Fruit fly (Drosophila melanogaster) whole organism, embryonic: Measurements from ENCODE around the gene mRpL13.

ENCODE experiments used
- Awh ChIP-seq: fragments of 200-800 bp; sonication (Bioruptor generic); IDR thresholded peaks from 2 replicates; pipeline ENCODE4, ENCODE4 v1.3.6; 2022; ENCODE audit warnings: missing biosample characterization, missing genetic modification characterization
- B-H1 ChIP-seq: fragments of 200-800 bp; sonication (Bioruptor generic); IDR thresholded peaks from 3 replicates; pipeline ENCODE4 v1.3.6; 2022; ENCODE audit warnings: missing biosample characterization, missing genetic modification characterization
- B-H2 ChIP-seq: fragments of 200-800 bp; sonication (Bioruptor generic); optimal IDR thresholded peaks from 2 replicates; lab custom pipeline; 2018; ENCODE audit warnings: missing biosample characterization, mild to moderate bottlenecking, missing genetic modification characterization
- Blimp-1 ChIP-seq: fragments of 200-800 bp; sonication (Bioruptor generic); optimal IDR thresholded peaks from 3 replicates; lab custom pipeline; 2018; ENCODE audit warnings: missing biosample characterization, missing genetic modification characterization, mild to moderate bottlenecking, moderate library complexity, missing genetic modification reagents
- CG10543 ChIP-seq: fragments of 200-800 bp; sonication (Bioruptor generic); optimal IDR thresholded peaks from 3 replicates; lab custom pipeline; 2017; ENCODE audit warnings: missing biosample characterization, mild to moderate bottlenecking, missing genetic modification characterization, moderate library complexity
- CG10959 ChIP-seq: fragments of 200-800 bp; sonication (Bioruptor generic); IDR thresholded peaks from 2 replicates; pipeline ENCODE4 v1.3.6; 2022; ENCODE audit warnings: missing biosample characterization, missing genetic modification characterization
- CG11093 ChIP-seq: fragments of 200-800 bp; sonication (Bioruptor generic); IDR thresholded peaks from 3 replicates; pipeline ENCODE4 v1.3.6; 2022; ENCODE audit warnings: missing biosample characterization, missing genetic modification characterization
- CG12104 ChIP-seq: fragments of 200-800 bp; sonication (Bioruptor generic); optimal IDR thresholded peaks from 3 replicates; lab custom pipeline; 2016; ENCODE audit warnings: missing biosample characterization, missing genetic modification characterization
- CG12236 ChIP-seq: fragments of 200-800 bp; sonication (Bioruptor generic); optimal IDR thresholded peaks from 2 replicates; lab custom pipeline; 2016; ENCODE audit warnings: missing biosample characterization, missing genetic modification characterization
- CG14441 ChIP-seq: fragments of 200-800 bp; sonication (Bioruptor generic); IDR thresholded peaks from 2 replicates; pipeline ENCODE4 v1.3.6; 2022; ENCODE audit warnings: missing biosample characterization, missing genetic modification characterization
- CG18599 ChIP-seq: fragments of 200-800 bp; sonication (Bioruptor generic); optimal IDR thresholded peaks from 3 replicates; lab custom pipeline; 2017; ENCODE audit warnings: missing biosample characterization, missing genetic modification characterization, mild to moderate bottlenecking, moderate library complexity, missing genetic modification reagents
- CG18764 ChIP-seq: fragments of 200-800 bp; sonication (Bioruptor generic); optimal IDR thresholded peaks from 3 replicates; lab custom pipeline; 2016; ENCODE audit warnings: missing biosample characterization, missing genetic modification characterization
- CG2889 ChIP-seq: fragments of 200-800 bp; sonication (Bioruptor generic); IDR thresholded peaks from 3 replicates; pipeline ENCODE4 v1.3.6; 2022; ENCODE audit warnings: missing biosample characterization, missing genetic modification characterization
- CG32532 ChIP-seq: fragments of 200-800 bp; sonication (Bioruptor generic); IDR thresholded peaks from 2 replicates; pipeline ENCODE4 v1.3.6; 2022; ENCODE audit warnings: missing biosample characterization, missing genetic modification characterization
- CG34224 ChIP-seq: fragments of 200-800 bp; sonication (Bioruptor generic); IDR thresholded peaks from 3 replicates; pipeline ENCODE4 v1.3.6; 2022; ENCODE audit warnings: missing biosample characterization, missing genetic modification characterization; ENCODE audit not compliant: partially characterized antibody
- CG4854 ChIP-seq: fragments of 200-800 bp; sonication (Bioruptor generic); optimal IDR thresholded peaks from 2 replicates; lab custom pipeline; 2016; ENCODE audit warnings: missing biosample characterization, missing genetic modification characterization, inconsistent platforms
- CG6254 ChIP-seq: fragments of 200-800 bp; sonication (Bioruptor generic); optimal IDR thresholded peaks from 3 replicates; lab custom pipeline; 2017; ENCODE audit warnings: mild to moderate bottlenecking, missing biosample characterization, missing genetic modification reagents, missing genetic modification characterization
- CG6689 ChIP-seq: fragments of 200-800 bp; sonication (Bioruptor generic); IDR thresholded peaks from 2 replicates; pipeline ENCODE4 v1.3.6; 2022; ENCODE audit warnings: missing biosample characterization, missing genetic modification characterization
- CG8924 ChIP-seq: fragments of 200-800 bp; optimal IDR thresholded peaks from 3 replicates; lab custom pipeline; 2019; ENCODE audit warnings: missing biosample characterization, mild to moderate bottlenecking, missing genetic modification characterization, moderate library complexity
- CG8944 ChIP-seq: fragments of 200-800 bp; sonication (Bioruptor generic); optimal IDR thresholded peaks from 3 replicates; lab custom pipeline; 2016; ENCODE audit warnings: missing biosample characterization, missing genetic modification characterization
- GATAe ChIP-seq: fragments of 200-800 bp; sonication (Bioruptor generic); conservative IDR thresholded peaks from 2 replicates; pipeline ENCODE4 v1.3.6; 2022; ENCODE audit warnings: missing biosample characterization, missing genetic modification characterization
- Kr ChIP-seq: fragments of 200-800 bp; sonication (Bioruptor generic); optimal IDR thresholded peaks from 2 replicates; lab custom pipeline; 2017; ENCODE audit warnings: missing biosample characterization, mild to moderate bottlenecking, missing genetic modification characterization
- Med ChIP-seq: fragments of 200-800 bp; sonication (Bioruptor generic); peaks from one replicate; lab custom pipeline; 2016; ENCODE audit warnings: missing biosample characterization, missing genetic modification characterization, mild to moderate bottlenecking, inconsistent platforms, moderate library complexity
- Mrtf ChIP-seq: fragments of 200-800 bp; sonication (Bioruptor generic); IDR thresholded peaks from 3 replicates; pipeline ENCODE4 v1.3.6; 2022; ENCODE audit warnings: missing biosample characterization, missing genetic modification characterization
- NFAT ChIP-seq: fragments of 200-800 bp; sonication (Bioruptor generic); IDR thresholded peaks from 2 replicates; pipeline ENCODE4 v1.3.6; 2022; ENCODE audit warnings: missing biosample characterization, missing genetic modification characterization
- NK7.1 ChIP-seq: fragments of 200-800 bp; sonication (Bioruptor generic); optimal IDR thresholded peaks from 3 replicates; lab custom pipeline; 2016; ENCODE audit warnings: missing biosample characterization, missing genetic modification characterization
- NfI ChIP-seq: fragments of 200-800 bp; sonication (Bioruptor generic); optimal IDR thresholded peaks from 3 replicates; lab custom pipeline; 2018; ENCODE audit warnings: missing biosample characterization, mild to moderate bottlenecking, missing genetic modification characterization, moderate library complexity
- Oli ChIP-seq: fragments of 200-800 bp; sonication (Bioruptor generic); optimal IDR thresholded peaks from 2 replicates; lab custom pipeline; 2018; ENCODE audit warnings: missing biosample characterization, mild to moderate bottlenecking, missing genetic modification characterization, moderate library complexity
- Rx ChIP-seq: fragments of 200-800 bp; sonication (Bioruptor generic); IDR thresholded peaks from 2 replicates; pipeline ENCODE4 v1.3.6; 2022; ENCODE audit warnings: missing biosample characterization, missing genetic modification characterization
- Scr ChIP-seq: fragments of 200-800 bp; sonication (Bioruptor generic); IDR thresholded peaks from 2 replicates; pipeline ENCODE4 v1.3.6; 2022; ENCODE audit warnings: missing biosample characterization, missing genetic modification characterization; ENCODE audit not compliant: partially characterized antibody
- Spps ChIP-seq: fragments of 200-800 bp; sonication (Bioruptor generic); optimal IDR thresholded peaks from 2 replicates; lab custom pipeline; 2018; ENCODE audit warnings: missing biosample characterization, mild to moderate bottlenecking, missing genetic modification characterization
- Ssrp ChIP-seq: fragments of 200-800 bp; sonication (Bioruptor generic); optimal IDR thresholded peaks from 2 replicates; lab custom pipeline; 2018; ENCODE audit warnings: missing biosample characterization, mild to moderate bottlenecking, missing genetic modification characterization, moderate library complexity
- abd-A ChIP-seq: fragments of 200-800 bp; sonication (Bioruptor generic); optimal IDR thresholded peaks from 3 replicates; lab custom pipeline; 2019; ENCODE audit warnings: missing biosample characterization, mild to moderate bottlenecking, missing genetic modification characterization, moderate library complexity
- bsh ChIP-seq, 2 experiments: fragments of 200-800 bp; sonication (Bioruptor generic); optimal IDR thresholded peaks; 2 replicates each; lab custom pipeline; 2017 to 2018; ENCODE audit warnings: mild to moderate bottlenecking in 2 of 2, missing biosample characterization in 2 of 2, missing genetic modification characterization in 2 of 2, moderate library complexity in 1 of 2
- btn ChIP-seq: fragments of 200-800 bp; sonication (Bioruptor generic); optimal IDR thresholded peaks from 2 replicates; lab custom pipeline; 2016; ENCODE audit warnings: missing biosample characterization, missing genetic modification characterization
- caup ChIP-seq: fragments of 200-800 bp; sonication (Bioruptor generic); optimal IDR thresholded peaks from 3 replicates; lab custom pipeline; 2017; ENCODE audit warnings: missing biosample characterization, mild to moderate bottlenecking, missing genetic modification characterization, moderate library complexity; ENCODE audit not compliant: severe bottlenecking
- danr ChIP-seq: fragments of 200-800 bp; sonication (Bioruptor generic); IDR thresholded peaks from 2 replicates; pipeline ENCODE4 v1.3.6; 2022; ENCODE audit warnings: missing biosample characterization, missing genetic modification characterization
- fd102C ChIP-seq: fragments of 200-800 bp; sonication (Bioruptor generic); optimal IDR thresholded peaks from 2 replicates; lab custom pipeline; 2018; ENCODE audit warnings: missing biosample characterization, mild to moderate bottlenecking, missing genetic modification characterization, moderate library complexity
- fd96Cb ChIP-seq: fragments of 200-800 bp; sonication (Bioruptor generic); optimal IDR thresholded peaks from 2 replicates; lab custom pipeline; 2018; ENCODE audit warnings: missing biosample characterization, mild to moderate bottlenecking, missing genetic modification characterization, moderate library complexity
- fu2 ChIP-seq: fragments of 200-800 bp; sonication (Bioruptor generic); optimal IDR thresholded peaks from 2 replicates; lab custom pipeline; 2016; ENCODE audit warnings: missing biosample characterization, missing genetic modification characterization
- grau ChIP-seq: fragments of 200-800 bp; optimal IDR thresholded peaks from 3 replicates; lab custom pipeline; 2019; ENCODE audit warnings: missing biosample characterization, mild to moderate bottlenecking, missing genetic modification characterization, moderate library complexity
- hkb ChIP-seq, 2 experiments: fragments of 200-800 bp in 1 of 2; fragments of >200 bp in 1 of 2; sonication (Bioruptor generic) in 1 of 2; IDR thresholded peaks in 1 of 2; optimal IDR thresholded peaks in 1 of 2; 2 replicates each; pipeline versions ENCODE4 v1.3.6 to Lab custom; 2017 to 2022; ENCODE audit warnings: missing biosample characterization in 1 of 2, missing genetic modification characterization in 1 of 2
- insv ChIP-seq, 2 experiments: fragments of 200-800 bp; sonication (Bioruptor generic); optimal IDR thresholded peaks; 3 replicates each; lab custom pipeline; 2016 to 2018; ENCODE audit warnings: missing biosample characterization in 2 of 2, missing genetic modification characterization in 2 of 2
- ken ChIP-seq: fragments of 200-800 bp; sonication (Bioruptor generic); IDR thresholded peaks from 3 replicates; pipeline ENCODE4 v1.3.6; 2022; ENCODE audit warnings: missing biosample characterization, missing genetic modification characterization
- maf-S ChIP-seq: fragments of 200-800 bp; sonication (Bioruptor generic); optimal IDR thresholded peaks from 2 replicates; lab custom pipeline; 2016; ENCODE audit warnings: missing biosample characterization, missing genetic modification characterization
- oc ChIP-seq: fragments of 200-800 bp; sonication (Bioruptor generic); optimal IDR thresholded peaks from 2 replicates; lab custom pipeline; 2018; ENCODE audit warnings: missing biosample characterization, mild to moderate bottlenecking, missing genetic modification characterization, moderate library complexity
- schlank ChIP-seq: fragments of 200-800 bp; sonication (Bioruptor generic); optimal IDR thresholded peaks from 2 replicates; lab custom pipeline; 2018; ENCODE audit warnings: missing biosample characterization, mild to moderate bottlenecking, missing genetic modification characterization
- sens ChIP-seq: fragments of 200-800 bp; sonication (Bioruptor generic); peaks from one replicate; lab custom pipeline; 2016; ENCODE audit warnings: missing biosample characterization, missing genetic modification characterization
- shn ChIP-seq: fragments of 200-800 bp; sonication (Bioruptor generic); optimal IDR thresholded peaks from 3 replicates; lab custom pipeline; 2016; ENCODE audit warnings: missing biosample characterization, missing genetic modification characterization
- vfl ChIP-seq: fragments of 200-800 bp; sonication (Bioruptor generic); optimal IDR thresholded peaks from 2 replicates; lab custom pipeline; 2016; ENCODE audit warnings: missing biosample characterization, missing genetic modification characterization

The mRpL13 gene

dm6 chr2L:18899862-18900261 is 40.8 kb upstream of the mRpL13 start (continued):
- TF ChIP-seq CG6254 (GFP tag; lab: Kevin White, UChicago) = peak; percentile 55
- TF ChIP-seq Ssrp (tag; lab: Kevin White, UChicago) = peak; percentile 65
- no peak for TF ChIP-seq GATAe (GFP tag; lab: Robert Waterston, UW)
- TF ChIP-seq CG12236 (GFP tag; lab: Kevin White, UChicago) = peak; percentile 13
- TF ChIP-seq vfl = no peak
- no peak for TF ChIP-seq Mrtf (GFP tag; lab: Robert Waterston, UW)
- no peak for TF ChIP-seq CG34224
- no peak for TF ChIP-seq NK7.1 (GFP tag; lab: Kevin White, UChicago)
- peak; percentile 44 for TF ChIP-seq CG8924
- TF ChIP-seq danr (GFP tag; lab: Robert Waterston, UW) = peak; percentile 50; the same call in 1 of the 2 replicates
- TF ChIP-seq CG4854 (GFP tag; lab: Kevin White, UChicago) = no peak
- peak; percentile 56 for TF ChIP-seq grau
- TF ChIP-seq CG2889 = no peak
- TF ChIP-seq CG32532 (GFP tag; lab: Robert Waterston, UW) = peak; percentile 4; the same call in 1 of the 2 replicates
- TF ChIP-seq maf-S (GFP tag; lab: Kevin White, UChicago) = no peak
- TF ChIP-seq Awh (GFP tag; lab: Robert Waterston, UW) = peak; percentile 57
- peak; percentile 71 for TF ChIP-seq Blimp-1 (GFP tag; lab: Kevin White, UChicago)
- no peak for TF ChIP-seq abd-A
- no peak for TF ChIP-seq Scr (GFP tag; lab: Robert Waterston, UW)
- no peak for TF ChIP-seq CG10543
- no peak for TF ChIP-seq CG12104 (GFP tag; lab: Kevin White, UChicago)
- 0 out of 3 replicates have a peak, but pooled peaks have one; percentile 22 for TF ChIP-seq ken (GFP tag; lab: Robert Waterston, UW)
- peak; percentile 64 for TF ChIP-seq CG10959
- no peak for TF ChIP-seq hkb (optimal IDR thresholded peaks at IDR 0.05; lab: Kevin White, UChicago)
- TF ChIP-seq hkb (GFP tag; IDR thresholded peaks at IDR 0.05; lab: Robert Waterston, UW) = peak; percentile 28; the same call in 1 of the 2 replicates
- TF ChIP-seq CG8944 (GFP tag; lab: Kevin White, UChicago) = peak; percentile 49
- TF ChIP-seq CG11093 = peak; percentile 54; the same call in 1 of the 3 replicates
- no peak for TF ChIP-seq B-H2 (GFP tag; lab: Kevin White, UChicago)
- peak; percentile 57 for TF ChIP-seq Spps (tag; lab: Kevin White, UChicago)
- TF ChIP-seq B-H1 (GFP tag; lab: Robert Waterston, UW) = peak; percentile 30; the same call in 2 of the 3 replicates
- TF ChIP-seq CG18764 (GFP tag; lab: Kevin White, UChicago) = no peak
- peak; percentile 87 for TF ChIP-seq Med (GFP tag; lab: Kevin White, UChicago)
- peak; percentile 52 for TF ChIP-seq Oli (tag; lab: Kevin White, UChicago)
- no peak for TF ChIP-seq btn (GFP tag; lab: Kevin White, UChicago)
- TF ChIP-seq oc = no peak
- TF ChIP-seq fd102C (GFP tag; lab: Kevin White, UChicago) = no peak
- no peak for TF ChIP-seq Kr (GFP tag; lab: Kevin White, UChicago)
- TF ChIP-seq insv (GFP tag; optimal IDR thresholded peaks at IDR 0.05; lab: Kevin White, UChicago) = no peak
- peak in 1 of 2 experiments; percentile 84 for TF ChIP-seq bsh (GFP tag; optimal IDR thresholded peaks at IDR 0.05; lab: Kevin White, UChicago)
- no peak for TF ChIP-seq fu2 (GFP tag; lab: Kevin White, UChicago)
- peak; percentile 62 for TF ChIP-seq CG6689 (GFP tag; lab: Robert Waterston, UW)
- TF ChIP-seq CG14441 = no peak
- 0 out of 2 replicates have a peak, but pooled peaks have one; percentile 6 for TF ChIP-seq NFAT
- peak; percentile 72 for TF ChIP-seq fd96Cb (tag; lab: Kevin White, UChicago)
- TF ChIP-seq shn (GFP tag; lab: Kevin White, UChicago) = peak; percentile 24
- peak; percentile 12 for TF ChIP-seq NfI (GFP tag; lab: Kevin White, UChicago)
- TF ChIP-seq schlank (tag; lab: Kevin White, UChicago) = no peak
- TF ChIP-seq sens (GFP tag; lab: Kevin White, UChicago) = peak; percentile 93
- TF ChIP-seq caup = no peak
- TF ChIP-seq CG18599 (GFP tag; lab: Kevin White, UChicago) = no peak
- TF ChIP-seq Rx (GFP tag; lab: Robert Waterston, UW) = no peak; the same call in 1 of the 2 replicates
